Fruit fly (Drosophila melanogaster) whole organism, embryonic: ENCODE results near the gene CG17036.

Experiments used
- Adf1 ChIP-seq: fragments of 200-800 bp; sonication (Bioruptor generic); IDR thresholded peaks from 2 replicates; pipeline ENCODE4 v1.3.6; 2022; ENCODE audit warnings: missing biosample characterization, missing genetic modification characterization
- Aef1 ChIP-seq: fragments of 200-800 bp; sonication (Bioruptor generic); IDR thresholded peaks from 3 replicates; pipeline ENCODE4 v1.3.6; 2022; ENCODE audit warnings: missing biosample characterization, missing genetic modification characterization
- Atf6 ChIP-seq: fragments of 200-800 bp; sonication (Bioruptor generic); IDR thresholded peaks from 2 replicates; pipeline ENCODE4 v1.3.6; 2022; ENCODE audit warnings: missing biosample characterization, missing genetic modification characterization
- CG10543 ChIP-seq: fragments of 200-800 bp; sonication (Bioruptor generic); optimal IDR thresholded peaks from 3 replicates; lab custom pipeline; 2017; ENCODE audit warnings: missing biosample characterization, mild to moderate bottlenecking, missing genetic modification characterization, moderate library complexity
- CG11247 ChIP-seq: fragments of 200-800 bp; sonication (Bioruptor generic); IDR thresholded peaks from 2 replicates; pipeline ENCODE4 v1.3.6; 2022; ENCODE audit warnings: missing biosample characterization, missing genetic modification characterization
- CG12071 ChIP-seq: fragments of 200-800 bp; sonication (Bioruptor generic); optimal IDR thresholded peaks from 3 replicates; lab custom pipeline; 2018; ENCODE audit warnings: missing biosample characterization, mild to moderate bottlenecking, missing genetic modification characterization
- CG12769 ChIP-seq: fragments of 200-800 bp; sonication (Bioruptor generic); optimal IDR thresholded peaks from 2 replicates; lab custom pipeline; 2019; ENCODE audit warnings: missing biosample characterization, mild to moderate bottlenecking, missing genetic modification characterization, moderate library complexity
- CG13287 ChIP-seq: fragments of 200-800 bp; sonication (Bioruptor generic); IDR thresholded peaks from 2 replicates; pipeline ENCODE4 v1.3.6; 2022; ENCODE audit warnings: missing biosample characterization, missing genetic modification characterization; ENCODE audit not compliant: partially characterized antibody
- CG14441 ChIP-seq: fragments of 200-800 bp; sonication (Bioruptor generic); IDR thresholded peaks from 2 replicates; pipeline ENCODE4 v1.3.6; 2022; ENCODE audit warnings: missing biosample characterization, missing genetic modification characterization
- CG2199 ChIP-seq: fragments of 200-800 bp; sonication (Bioruptor generic); IDR thresholded peaks from 3 replicates; pipeline ENCODE4 v1.3.6; 2022; ENCODE audit warnings: missing biosample characterization, missing genetic modification characterization
- CG3163 ChIP-seq: fragments of 200-800 bp; sonication (Bioruptor generic); optimal IDR thresholded peaks from 3 replicates; lab custom pipeline; 2016; ENCODE audit warnings: missing biosample characterization, missing genetic modification characterization
- CG34422 ChIP-seq: fragments of 200-800 bp; sonication (Bioruptor generic); IDR thresholded peaks from 3 replicates; pipeline ENCODE4 v1.3.6; 2022; ENCODE audit warnings: missing biosample characterization, missing genetic modification characterization
- CG3847 ChIP-seq: fragments of 200-800 bp; sonication (Bioruptor generic); IDR thresholded peaks from 2 replicates; pipeline ENCODE4 v1.3.6; 2022; ENCODE audit warnings: missing biosample characterization, missing genetic modification characterization
- CG4360 ChIP-seq: fragments of 200-800 bp; sonication (Bioruptor generic); IDR thresholded peaks from 2 replicates; pipeline ENCODE4 v1.3.6; 2022; ENCODE audit warnings: missing biosample characterization, missing genetic modification characterization
- CG7372 ChIP-seq: fragments of 200-800 bp; sonication (Bioruptor generic); IDR thresholded peaks from 2 replicates; pipeline ENCODE4 v1.3.6; 2022; ENCODE audit warnings: missing biosample characterization, missing genetic modification characterization
- CG8944 ChIP-seq: fragments of 200-800 bp; sonication (Bioruptor generic); optimal IDR thresholded peaks from 3 replicates; lab custom pipeline; 2016; ENCODE audit warnings: missing biosample characterization, missing genetic modification characterization
- CG9727 ChIP-seq: fragments of 200-800 bp; sonication (Bioruptor generic); optimal IDR thresholded peaks from 3 replicates; lab custom pipeline; 2017; ENCODE audit warnings: missing biosample characterization, mild to moderate bottlenecking, missing genetic modification characterization
- CHES-1-like ChIP-seq: fragments of 200-800 bp; sonication (Bioruptor generic); optimal IDR thresholded peaks from 2 replicates; lab custom pipeline; 2016; ENCODE audit warnings: missing biosample characterization, missing genetic modification characterization
- CkIIα-i1 ChIP-seq: fragments of 200-800 bp; sonication (Bioruptor generic); IDR thresholded peaks from 2 replicates; pipeline ENCODE4 v1.3.6; 2022; ENCODE audit warnings: missing biosample characterization, missing genetic modification characterization
- E2f1 ChIP-seq: fragments of 200-800 bp; sonication (Bioruptor generic); IDR thresholded peaks from 2 replicates; pipeline ENCODE4 v1.3.6; 2022; ENCODE audit warnings: missing biosample characterization, missing genetic modification characterization
- E2f2 ChIP-seq: fragments of 200-800 bp; sonication (Bioruptor generic); IDR thresholded peaks from 2 replicates; pipeline ENCODE4 v1.3.6; 2022; ENCODE audit warnings: missing biosample characterization, missing genetic modification characterization
- HLH4C ChIP-seq: fragments of 200-800 bp; sonication (Bioruptor generic); IDR thresholded peaks from 3 replicates; pipeline ENCODE4 v1.3.6; 2022; ENCODE audit warnings: missing biosample characterization, missing genetic modification characterization; ENCODE audit not compliant: partially characterized antibody
- HmgZ ChIP-seq: fragments of 200-800 bp; sonication (Bioruptor generic); optimal IDR thresholded peaks from 2 replicates; lab custom pipeline; 2018; ENCODE audit warnings: missing biosample characterization, mild to moderate bottlenecking, missing genetic modification characterization
- Jarid2 ChIP-seq: fragments of 200-800 bp; sonication (Bioruptor generic); optimal IDR thresholded peaks from 3 replicates; lab custom pipeline; 2017; ENCODE audit warnings: mild to moderate bottlenecking, missing biosample characterization, missing genetic modification reagents, missing genetic modification characterization
- Med ChIP-seq: fragments of 200-800 bp; sonication (Bioruptor generic); peaks from one replicate; lab custom pipeline; 2016; ENCODE audit warnings: missing biosample characterization, missing genetic modification characterization, mild to moderate bottlenecking, inconsistent platforms, moderate library complexity
- Nf-YC ChIP-seq: fragments of 200-800 bp; optimal IDR thresholded peaks from 3 replicates; lab custom pipeline; 2019; ENCODE audit warnings: missing biosample characterization, mild to moderate bottlenecking, missing genetic modification characterization, moderate library complexity
- NfI ChIP-seq: fragments of 200-800 bp; sonication (Bioruptor generic); optimal IDR thresholded peaks from 3 replicates; lab custom pipeline; 2018; ENCODE audit warnings: missing biosample characterization, mild to moderate bottlenecking, missing genetic modification characterization, moderate library complexity
- Rfx ChIP-seq: fragments of 200-800 bp; sonication (Bioruptor generic); IDR thresholded peaks from 2 replicates; pipeline ENCODE4 v1.3.6; 2022; ENCODE audit warnings: missing biosample characterization, missing genetic modification characterization
- ato ChIP-seq: fragments of 200-800 bp; sonication (Bioruptor generic); IDR thresholded peaks from 2 replicates; pipeline ENCODE4 v1.3.6; 2022; ENCODE audit warnings: missing biosample characterization, missing genetic modification characterization; ENCODE audit not compliant: partially characterized antibody
- caup ChIP-seq: fragments of 200-800 bp; sonication (Bioruptor generic); optimal IDR thresholded peaks from 3 replicates; lab custom pipeline; 2017; ENCODE audit warnings: missing biosample characterization, mild to moderate bottlenecking, missing genetic modification characterization, moderate library complexity; ENCODE audit not compliant: severe bottlenecking
- dysf ChIP-seq: fragments of 200-800 bp; sonication (Bioruptor generic); IDR thresholded peaks from 3 replicates; pipeline ENCODE4 v1.3.6; 2022; ENCODE audit warnings: missing biosample characterization, missing genetic modification characterization
- en ChIP-seq: fragments of 200-800 bp; sonication (Bioruptor generic); optimal IDR thresholded peaks from 2 replicates; lab custom pipeline; 2016; ENCODE audit warnings: missing biosample characterization, missing genetic modification characterization
- fd64A ChIP-seq: fragments of 200-800 bp; sonication (Bioruptor generic); optimal IDR thresholded peaks from 3 replicates; lab custom pipeline; 2018; ENCODE audit warnings: missing biosample characterization, mild to moderate bottlenecking, missing genetic modification characterization
- ftz-f1 ChIP-seq: fragments of 200-800 bp; sonication (Bioruptor generic); optimal IDR thresholded peaks from 2 replicates; lab custom pipeline; 2016; ENCODE audit warnings: missing biosample characterization, missing genetic modification characterization
- grn ChIP-seq: fragments of 200-800 bp; sonication (Bioruptor generic); optimal IDR thresholded peaks from 3 replicates; lab custom pipeline; 2017; ENCODE audit warnings: missing biosample characterization, missing genetic modification characterization
- hkb ChIP-seq, 2 experiments: fragments of 200-800 bp in 1 of 2; fragments of >200 bp in 1 of 2; sonication (Bioruptor generic) in 1 of 2; IDR thresholded peaks in 1 of 2; optimal IDR thresholded peaks in 1 of 2; 2 replicates each; pipeline versions ENCODE4 v1.3.6 to Lab custom; 2017 to 2022; ENCODE audit warnings: missing biosample characterization in 1 of 2, missing genetic modification characterization in 1 of 2
- hth ChIP-seq: fragments of >200 bp; optimal IDR thresholded peaks from 2 replicates; lab custom pipeline; 2017; ENCODE audit warnings: inconsistent platforms
- inv ChIP-seq: fragments of 200-800 bp; sonication (Bioruptor generic); IDR thresholded peaks from 2 replicates; pipeline ENCODE4 v1.3.6; 2022; ENCODE audit warnings: missing biosample characterization, missing genetic modification characterization; ENCODE audit not compliant: partially characterized antibody
- kah ChIP-seq: fragments of 200-800 bp; sonication (Bioruptor generic); optimal IDR thresholded peaks from 2 replicates; lab custom pipeline; 2018; ENCODE audit warnings: missing biosample characterization, mild to moderate bottlenecking, missing genetic modification characterization
- mirr ChIP-seq: fragments of 200-800 bp; sonication (Bioruptor generic); optimal IDR thresholded peaks from 3 replicates; lab custom pipeline; 2018; ENCODE audit warnings: missing biosample characterization, mild to moderate bottlenecking, missing genetic modification characterization
- otp ChIP-seq: fragments of 200-800 bp; sonication (Bioruptor generic); IDR thresholded peaks from 3 replicates; pipeline ENCODE4, ENCODE4 v1.3.6; 2022; ENCODE audit warnings: missing biosample characterization, missing genetic modification characterization
- sd ChIP-seq: fragments of 200-800 bp; sonication (Bioruptor generic); optimal IDR thresholded peaks from 3 replicates; lab custom pipeline; 2018; ENCODE audit warnings: missing biosample characterization, mild to moderate bottlenecking, missing genetic modification characterization, moderate library complexity
- sens ChIP-seq: fragments of 200-800 bp; sonication (Bioruptor generic); peaks from one replicate; lab custom pipeline; 2016; ENCODE audit warnings: missing biosample characterization, missing genetic modification characterization
- sqz ChIP-seq: fragments of 200-800 bp; sonication (Bioruptor generic); optimal IDR thresholded peaks from 3 replicates; lab custom pipeline; 2018; ENCODE audit warnings: missing biosample characterization, mild to moderate bottlenecking, missing genetic modification characterization
- stc ChIP-seq: fragments of 200-800 bp; sonication (Bioruptor generic); IDR thresholded peaks from 2 replicates; pipeline ENCODE4 v1.3.6; 2022; ENCODE audit warnings: missing biosample characterization, missing genetic modification characterization
- unpg ChIP-seq: fragments of 200-800 bp; sonication (Bioruptor generic); optimal IDR thresholded peaks from 3 replicates; lab custom pipeline; 2018; ENCODE audit warnings: missing biosample characterization, mild to moderate bottlenecking, missing genetic modification characterization, moderate library complexity
- wek ChIP-seq: fragments of 200-800 bp; sonication (Bioruptor generic); optimal IDR thresholded peaks from 3 replicates; lab custom pipeline; 2018; ENCODE audit warnings: missing biosample characterization, mild to moderate bottlenecking, missing genetic modification characterization, moderate library complexity

CG17036 gene

dm6 chr2L:12718437-12719376 is 18.2 kb upstream of the CG17036 start, which contains the start of gene MRP:
Gene MRP, plus strand, starts transcription at chr2L:12719045.
- TF ChIP-seq kah (GFP tag; lab: Kevin White, UChicago) (peak; percentile 53), caup (GFP tag; lab: Kevin White, UChicago) (peak; percentile 48), CG12769 (tag; lab: Kevin White, UChicago) (peak; percentile 35), ftz-f1 (GFP tag; lab: Kevin White, UChicago) (peak; percentile 64), Med (GFP tag; lab: Kevin White, UChicago) (peak; percentile 93), CkIIα-i1 (GFP tag; lab: Robert Waterston, UW) (no peak), CG8944 (GFP tag; lab: Kevin White, UChicago) (no peak), en (GFP tag; lab: Kevin White, UChicago) (no peak), hth (no peak), E2f2 (GFP tag; lab: Robert Waterston, UW) (peak; percentile 29; the same call in 1 of the 2 replicates), sens (GFP tag; lab: Kevin White, UChicago) (peak; percentile 30), Jarid2 (GFP tag; lab: Kevin White, UChicago) (peak; percentile 89), mirr (GFP tag; lab: Kevin White, UChicago) (peak; percentile 58), hkb (optimal IDR thresholded peaks at IDR 0.05; lab: Kevin White, UChicago) (no peak), hkb (GFP tag; IDR thresholded peaks at IDR 0.05; lab: Robert Waterston, UW) (peak; percentile 60), Nf-YC (tag; lab: Kevin White, UChicago) (peak; percentile 51), Rfx (peak; percentile 34; the same call in 1 of the 2 replicates), HmgZ (peak; percentile 4), CHES-1-like (peak; percentile 10), CG2199 (GFP tag; lab: Robert Waterston, UW) (peak; percentile 73; the same call in 2 of the 3 replicates), sqz (GFP tag; lab: Kevin White, UChicago) (peak; percentile 69), E2f1 (0 out of 2 replicates have a peak, but pooled peaks have one; percentile 35), CG9727 (no peak), grn (peak; percentile 26), otp (GFP tag; lab: Robert Waterston, UW) (no peak), CG34422 (GFP tag; lab: Robert Waterston, UW) (peak; percentile 72; the same call in 1 of the 3 replicates), fd64A (no peak), NfI (GFP tag; lab: Kevin White, UChicago) (peak; percentile 6), wek (no peak), inv (GFP tag; lab: Robert Waterston, UW) (peak; percentile 17; the same call in 1 of the 2 replicates), dysf (GFP tag; lab: Robert Waterston, UW) (no peak), CG7372 (GFP tag; lab: Robert Waterston, UW) (no peak), CG13287 (GFP tag; lab: Robert Waterston, UW) (peak; percentile 51), Aef1 (GFP tag; lab: Robert Waterston, UW) (peak; percentile 28; the same call in 1 of the 3 replicates), ato (GFP tag; lab: Robert Waterston, UW) (no peak), Atf6 (peak; percentile 63), Adf1 (GFP tag; lab: Robert Waterston, UW) (peak; percentile 63), CG11247 (GFP tag; lab: Robert Waterston, UW) (peak; percentile 29; the same call in 1 of the 2 replicates), CG14441 (GFP tag; lab: Robert Waterston, UW) (peak; percentile 35; the same call in 1 of the 2 replicates), stc (GFP tag; lab: Robert Waterston, UW) (peak; percentile 39; the same call in 1 of the 2 replicates), sd (tag; lab: Kevin White, UChicago) (peak; percentile 78), CG10543 (GFP tag; lab: Kevin White, UChicago) (peak; percentile 66), CG12071 (GFP tag; lab: Kevin White, UChicago) (peak; percentile 28), CG3163 (peak; percentile 84), unpg (GFP tag; lab: Kevin White, UChicago) (no peak), HLH4C (GFP tag; lab: Robert Waterston, UW) (peak; percentile 51; the same call in 1 of the 3 replicates), CG3847 (GFP tag; lab: Robert Waterston, UW) (0 out of 2 replicates have a peak, but pooled peaks have one; percentile 21), CG4360 (GFP tag; lab: Robert Waterston, UW) (peak; percentile 87)
